Worm (Caenorhabditis elegans) whole organism, young adult: ENCODE results near the gene F29B9.12.

Experiments used
- B0035.1 ChIP-seq: sonication (generic microtip); optimal IDR thresholded peaks from 2 replicates; lab custom pipeline; 2016; ENCODE audit warnings: missing genetic modification characterization, mild to moderate bottlenecking, missing compliant biosample characterization, missing genotype, missing genetic modification reagents
- B0261.1 ChIP-seq: sonication (generic microtip); optimal IDR thresholded peaks from 2 replicates; lab custom pipeline; 2016; ENCODE audit warnings: mild to moderate bottlenecking, missing genetic modification characterization, moderate library complexity, missing compliant biosample characterization
- C06A6.2 ChIP-seq: fragments of 200-800 bp; sonication (Bioruptor generic); conservative IDR thresholded peaks from 2 replicates; pipeline ENCODE4 v1.3.6; 2022; ENCODE audit warnings: missing genetic modification characterization, missing compliant biosample characterization
- D2030.7 ChIP-seq: fragments of 200-800 bp; sonication (Bioruptor generic); IDR thresholded peaks from 2 replicates; pipeline ENCODE4 v1.3.6; 2022; ENCODE audit warnings: missing genetic modification reagents, missing genetic modification characterization, missing compliant biosample characterization
- F37B4.10 ChIP-seq: fragments of 200-800 bp; sonication (Bioruptor generic); IDR thresholded peaks from 2 replicates; pipeline ENCODE4 v1.3.6; 2022; ENCODE audit warnings: missing genetic modification characterization, missing compliant biosample characterization
- F55B11.4 ChIP-seq: sonication (generic microtip); optimal IDR thresholded peaks from 2 replicates; lab custom pipeline; 2016; ENCODE audit warnings: missing compliant biosample characterization, missing genetic modification characterization, borderline replicate concordance; ENCODE audit not compliant: insufficient read depth
- F57A8.1 ChIP-seq: fragments of 200-800 bp; sonication (Bioruptor generic); optimal IDR thresholded peaks from 2 replicates; lab custom pipeline; 2018; ENCODE audit warnings: mild to moderate bottlenecking, missing genetic modification characterization, moderate library complexity, missing compliant biosample characterization
- K11D2.4 ChIP-seq: fragments of 200-800 bp; sonication (Bioruptor generic); IDR thresholded peaks from 2 replicates; pipeline ENCODE4 v1.3.6; 2022; ENCODE audit warnings: missing genetic modification reagents, missing genetic modification characterization, missing compliant biosample characterization
- T07F8.4 ChIP-seq: sonication (generic microtip); optimal IDR thresholded peaks from 2 replicates; lab custom pipeline; 2016; ENCODE audit warnings: mild to moderate bottlenecking, missing genetic modification characterization, moderate library complexity, missing compliant biosample characterization
- Y53G8AR.9 ChIP-seq: fragments of 200-800 bp; sonication (Bioruptor generic); conservative IDR thresholded peaks from 2 replicates; pipeline ENCODE4 v1.3.6; 2022; ENCODE audit warnings: missing genetic modification reagents, missing genetic modification characterization, missing compliant biosample characterization
- ZK185.1 ChIP-seq: sonication (generic microtip); optimal IDR thresholded peaks from 2 replicates; lab custom pipeline; 2016; ENCODE audit warnings: mild to moderate bottlenecking, missing genetic modification characterization, missing compliant biosample characterization; ENCODE audit not compliant: poor library complexity, severe bottlenecking
- attf-3 ChIP-seq: fragments of 200-800 bp; sonication (Bioruptor generic); conservative IDR thresholded peaks from 2 replicates; pipeline ENCODE4 v1.3.6; 2022; ENCODE audit warnings: missing genetic modification reagents, missing genetic modification characterization, missing compliant biosample characterization
- attf-6 ChIP-seq: fragments of 200-800 bp; sonication (Bioruptor generic); IDR thresholded peaks from 2 replicates; pipeline ENCODE4 v1.3.6; 2022; ENCODE audit warnings: missing genetic modification reagents, missing genetic modification characterization, missing compliant biosample characterization
- ceh-100 ChIP-seq: fragments of 200-800 bp; sonication (Bioruptor generic); IDR thresholded peaks from 2 replicates; pipeline ENCODE4 v1.3.6; 2022; ENCODE audit warnings: missing genetic modification reagents, missing genetic modification characterization, missing compliant biosample characterization
- ceh-58 ChIP-seq: fragments of 200-800 bp; sonication (Bioruptor generic); IDR thresholded peaks from 2 replicates; pipeline ENCODE4 v1.3.6; 2022; ENCODE audit warnings: missing genetic modification characterization, missing compliant biosample characterization
- dox-1 ChIP-seq: fragments of 200-800 bp; sonication (Bioruptor generic); IDR thresholded peaks from 2 replicates; pipeline ENCODE4 v1.3.6; 2022; ENCODE audit warnings: missing genetic modification reagents, missing genetic modification characterization, missing compliant biosample characterization
- dpl-1 ChIP-seq: fragments of 150-350 bp; optimal IDR thresholded peaks from 2 replicates; lab custom pipeline; 2014; ENCODE audit warnings: missing biosample characterization, missing genetic modification reagents, missing genetic modification characterization
- efl-1 ChIP-seq: fragments of 150-350 bp; optimal IDR thresholded peaks from 2 replicates; lab custom pipeline; 2014; ENCODE audit warnings: missing biosample characterization, missing genetic modification reagents, missing genetic modification characterization
- egl-44 ChIP-seq: fragments of 200-800 bp; sonication (Bioruptor generic); IDR thresholded peaks from 2 replicates; pipeline ENCODE4 v1.3.6; 2022; ENCODE audit warnings: missing genetic modification reagents, missing genetic modification characterization, missing compliant biosample characterization
- egrh-3 ChIP-seq: fragments of 200-800 bp; sonication (Bioruptor generic); IDR thresholded peaks from 2 replicates; pipeline ENCODE4 v1.3.6; 2022; ENCODE audit warnings: missing genetic modification reagents, missing genetic modification characterization, missing compliant biosample characterization
- gei-17 ChIP-seq: fragments of 200-800 bp; sonication (Bioruptor generic); optimal IDR thresholded peaks from 2 replicates; lab custom pipeline; 2018; ENCODE audit warnings: mild to moderate bottlenecking, missing genetic modification characterization, missing compliant biosample characterization
- him-1 ChIP-seq: sonication (generic microtip); optimal IDR thresholded peaks from 2 replicates; lab custom pipeline; 2016; ENCODE audit warnings: missing genotype, missing genetic modification reagents, missing genetic modification characterization, missing compliant biosample characterization
- hlh-26 ChIP-seq: fragments of 200-800 bp; sonication (Bioruptor generic); conservative IDR thresholded peaks from 2 replicates; pipeline ENCODE4 v1.3.6; 2022; ENCODE audit warnings: missing genetic modification reagents, missing genetic modification characterization, missing compliant biosample characterization
- lin-26 ChIP-seq: fragments of 200-800 bp; sonication (Bioruptor generic); IDR thresholded peaks from 2 replicates; pipeline ENCODE4 v1.3.6; 2022; ENCODE audit warnings: missing genetic modification reagents, missing genetic modification characterization, missing compliant biosample characterization
- lin-40 ChIP-seq: sonication (generic microtip); optimal IDR thresholded peaks from 2 replicates; lab custom pipeline; 2016; ENCODE audit warnings: missing genetic modification characterization, mild to moderate bottlenecking, missing compliant biosample characterization, missing genotype, missing genetic modification reagents
- lin-54 ChIP-seq: fragments of 200-800 bp; sonication (Bioruptor generic); optimal IDR thresholded peaks from 2 replicates; lab custom pipeline; 2018; ENCODE audit warnings: mild to moderate bottlenecking, missing genetic modification characterization, missing compliant biosample characterization
- mxl-1 ChIP-seq: sonication (generic microtip); optimal IDR thresholded peaks from 2 replicates; lab custom pipeline; 2016; ENCODE audit warnings: missing genetic modification characterization, missing compliant biosample characterization
- nhr-120 ChIP-seq: fragments of 200-800 bp; sonication (Bioruptor generic); IDR thresholded peaks from 2 replicates; pipeline ENCODE4 v1.3.6; 2022; ENCODE audit warnings: missing genetic modification characterization, missing compliant biosample characterization
- nhr-27 ChIP-seq: fragments of 200-800 bp; sonication (Bioruptor generic); optimal IDR thresholded peaks from 2 replicates; lab custom pipeline; 2018; ENCODE audit warnings: mild to moderate bottlenecking, missing genetic modification characterization, moderate library complexity, missing compliant biosample characterization
- nhr-80 ChIP-seq: sonication (generic microtip); optimal IDR thresholded peaks from 2 replicates; lab custom pipeline; 2016; ENCODE audit warnings: missing genetic modification characterization, missing compliant biosample characterization
- snpc-3.4 ChIP-seq: sonication (generic microtip); optimal IDR thresholded peaks from 2 replicates; lab custom pipeline; 2017; ENCODE audit warnings: missing genetic modification characterization, mild to moderate bottlenecking, missing compliant biosample characterization, antibody characterized with exemption, moderate library complexity, missing genotype, missing genetic modification reagents
- snpc-4 ChIP-seq, 5 experiments: fragments of 150-350 bp in 1 of 5; sonication (generic microtip) in 4 of 5; optimal IDR thresholded peaks; 2 replicates each; lab custom pipeline; 2014 to 2018; ENCODE audit warnings: missing genetic modification characterization in 5 of 5, missing biosample characterization in 3 of 5, antibody characterized with exemption in 2 of 5, mild to moderate bottlenecking in 2 of 5, missing compliant biosample characterization in 2 of 5, missing genotype in 2 of 5, moderate library complexity in 2 of 5, missing genetic modification reagents in 1 of 5
- sptf-2 ChIP-seq: fragments of 200-800 bp; sonication (Bioruptor generic); optimal IDR thresholded peaks from 2 replicates; lab custom pipeline; 2018; ENCODE audit warnings: mild to moderate bottlenecking, missing genetic modification characterization, missing compliant biosample characterization
- zfh-2 ChIP-seq: fragments of 200-800 bp; sonication (Bioruptor generic); conservative IDR thresholded peaks from 2 replicates; pipeline ENCODE4 v1.3.6; 2022; ENCODE audit warnings: missing genetic modification reagents, missing genetic modification characterization, missing compliant biosample characterization
- ztf-18 ChIP-seq: sonication (generic microtip); optimal IDR thresholded peaks from 2 replicates; lab custom pipeline; 2016; ENCODE audit warnings: missing genotype, mild to moderate bottlenecking, missing genetic modification characterization, missing compliant biosample characterization

The F29B9.12 gene

ce11 chrIV:4669242-4669641, at the start of gene F29B9.12:
TSS of gene F29B9.12 (plus strand) at chrIV:4669542.
- TF ChIP-seq attf-3 (GFP tag; lab: Robert Waterston, UW), result no peak
- TF ChIP-seq snpc-4 (GFP tag; optimal IDR thresholded peaks at IDR 0.05; lab: Kevin White, UChicago), result no peak
- TF ChIP-seq snpc-4 (tag; optimal IDR thresholded peaks at IDR 0.05; lab: Kevin White, UChicago), result no peak
- no peak for TF ChIP-seq egrh-3 (GFP tag; lab: Robert Waterston, UW)
- TF ChIP-seq attf-6 (GFP tag; lab: Robert Waterston, UW), result no peak
- no peak for TF ChIP-seq him-1 (tag; lab: Kevin White, UChicago)
- no peak for TF ChIP-seq C06A6.2 (GFP tag; lab: Robert Waterston, UW)
- no peak for TF ChIP-seq nhr-80 (tag; lab: Kevin White, UChicago)
- TF ChIP-seq nhr-120 (GFP tag; lab: Robert Waterston, UW), result no peak
- no peak for TF ChIP-seq F57A8.1 (GFP tag; lab: Kevin White, UChicago)
- TF ChIP-seq lin-26 (GFP tag; lab: Robert Waterston, UW), result no peak
- TF ChIP-seq ZK185.1 (tag; lab: Kevin White, UChicago), result no peak
- TF ChIP-seq mxl-1 (tag; lab: Kevin White, UChicago), result no peak
- no peak for TF ChIP-seq efl-1 (GFP tag; lab: Kevin White, UChicago)
- TF ChIP-seq egl-44, result no peak
- TF ChIP-seq hlh-26 (GFP tag; lab: Robert Waterston, UW), result no peak

- TF ChIP-seq egrh-3 (GFP tag; lab: Robert Waterston, UW) (peak; percentile 62; the same call in 1 of the 2 replicates), zfh-2 (GFP tag; lab: Robert Waterston, UW) (peak; percentile 84), D2030.7 (GFP tag; lab: Robert Waterston, UW) (no peak), B0035.1 (no peak)
- TF ChIP-seq, all 124 proteins: peak for 2
Observed at ce11 chrIV:4623852-4624251, 45.5 kb upstream of the F29B9.12 start.

- TF ChIP-seq dox-1 (GFP tag; lab: Robert Waterston, UW), result no peak
- no peak for TF ChIP-seq sptf-2
- no peak for TF ChIP-seq F37B4.10
- TF ChIP-seq K11D2.4 (GFP tag; lab: Robert Waterston, UW), result no peak
- no peak for TF ChIP-seq ceh-100 (GFP tag; lab: Robert Waterston, UW)
- no peak for TF ChIP-seq Y53G8AR.9 (GFP tag; lab: Robert Waterston, UW)
- TF ChIP-seq F55B11.4 (tag; lab: Kevin White, UChicago), result no peak
- TF ChIP-seq lin-54 (GFP tag; lab: Kevin White, UChicago), result no peak
- TF ChIP-seq nhr-27 (tag; lab: Kevin White, UChicago), result no peak
- TF ChIP-seq B0261.1, result no peak
- no peak for TF ChIP-seq T07F8.4 (tag; lab: Kevin White, UChicago)
- TF ChIP-seq lin-40 (tag; lab: Kevin White, UChicago), result no peak
- TF ChIP-seq, all 124 proteins: peak for 0
Observed at ce11 chrIV:4633393-4633792, 35.9 kb upstream of the F29B9.12 start, which contains the start of gene R105.1. TSS of gene R105.1 (plus strand) at chrIV:4633693.

- TF ChIP-seq F57A8.1 (GFP tag; lab: Kevin White, UChicago) (no peak), snpc-3.4 (no peak), F37B4.10 (no peak), gei-17 (GFP tag; lab: Kevin White, UChicago) (no peak), dox-1 (GFP tag; lab: Robert Waterston, UW) (no peak), ceh-58 (GFP tag; lab: Robert Waterston, UW) (no peak), Y53G8AR.9 (GFP tag; lab: Robert Waterston, UW) (no peak), dpl-1 (GFP tag; lab: Kevin White, UChicago) (no peak), ztf-18 (no peak)
Observed at ce11 chrIV:4636001-4636400, 33.3 kb upstream of the F29B9.12 start, which contains the start of gene R105.5. TSS of gene R105.5 (plus strand) at chrIV:4636301.
